Worm (Caenorhabditis elegans) whole organism, early embryonic: ENCODE results near the gene nkcc-1.

Experiments
- B0310.2 ChIP-seq: sonication (generic microtip); optimal IDR thresholded peaks from 2 replicates; lab custom pipeline; 2016; ENCODE audit warnings: mild to moderate bottlenecking, missing genetic modification characterization, missing compliant biosample characterization
- F13C5.2 ChIP-seq: sonication (generic microtip); optimal IDR thresholded peaks from 2 replicates; lab custom pipeline; 2017; ENCODE audit warnings: mild to moderate bottlenecking, missing genetic modification characterization, inconsistent platforms, missing compliant biosample characterization
- aly-1 ChIP-seq: sonication (generic microtip); optimal IDR thresholded peaks from 2 replicates; lab custom pipeline; 2016; ENCODE audit warnings: missing genetic modification characterization, missing compliant biosample characterization
- ama-1 ChIP-seq: fragments of 150-350 bp; optimal IDR thresholded peaks from 2 replicates; lab custom pipeline; 2014
- ceh-13 ChIP-seq: fragments of 200-800 bp; sonication (Bioruptor generic); optimal IDR thresholded peaks from 2 replicates; lab custom pipeline; 2018; ENCODE audit warnings: mild to moderate bottlenecking, missing genetic modification characterization, missing compliant biosample characterization
- ceh-36 ChIP-seq: sonication (generic microtip); optimal IDR thresholded peaks from 2 replicates; lab custom pipeline; 2016; ENCODE audit warnings: missing genetic modification characterization, inconsistent platforms, missing compliant biosample characterization
- ets-7 ChIP-seq: sonication (generic microtip); optimal IDR thresholded peaks from 2 replicates; lab custom pipeline; 2016; ENCODE audit warnings: missing genotype, missing genetic modification characterization, missing compliant biosample characterization
- flt-1 ChIP-seq: fragments of 200-800 bp; sonication (Bioruptor generic); IDR thresholded peaks from 2 replicates; pipeline ENCODE4 v1.3.6; 2022; ENCODE audit warnings: missing genetic modification characterization, missing compliant biosample characterization
- hmbx-1 ChIP-seq: sonication (generic microtip); optimal IDR thresholded peaks from 2 replicates; lab custom pipeline; 2016; ENCODE audit warnings: mild to moderate bottlenecking, missing genetic modification characterization, missing compliant biosample characterization
- hmg-4 ChIP-seq: fragments of 200-800 bp; sonication (Bioruptor generic); optimal IDR thresholded peaks from 2 replicates; lab custom pipeline; 2018; ENCODE audit warnings: mild to moderate bottlenecking, missing genetic modification characterization, missing compliant biosample characterization
- hnd-1 ChIP-seq: sonication (generic microtip); optimal IDR thresholded peaks from 2 replicates; lab custom pipeline; 2016; ENCODE audit warnings: missing genetic modification characterization, missing compliant biosample characterization
- pes-1 ChIP-seq: fragments of 200-800 bp; sonication (Bioruptor generic); IDR thresholded peaks from 2 replicates; pipeline ENCODE4 v1.3.6; 2022; ENCODE audit warnings: missing genetic modification reagents, missing genetic modification characterization, missing compliant biosample characterization
- scrt-1 ChIP-seq: fragments of 200-800 bp; sonication (Bioruptor generic); IDR thresholded peaks from 2 replicates; pipeline ENCODE4 v1.3.6; 2022; ENCODE audit warnings: missing genetic modification characterization, missing compliant biosample characterization
- sea-1 ChIP-seq: fragments of 200-800 bp; sonication (Bioruptor generic); conservative IDR thresholded peaks from 2 replicates; pipeline ENCODE4 v1.3.6; 2022; ENCODE audit warnings: missing genetic modification characterization, missing compliant biosample characterization
- tbx-11 ChIP-seq: fragments of 200-800 bp; sonication (Bioruptor generic); IDR thresholded peaks from 2 replicates; pipeline ENCODE4 v1.3.6; 2022; ENCODE audit warnings: missing genetic modification characterization, missing compliant biosample characterization
- tbx-37 ChIP-seq: fragments of 200-800 bp; sonication (Bioruptor generic); conservative IDR thresholded peaks from 2 replicates; pipeline ENCODE4 v1.3.6; 2022; ENCODE audit warnings: missing genetic modification reagents, missing genetic modification characterization, missing compliant biosample characterization
- tra-4 ChIP-seq: sonication (generic microtip); optimal IDR thresholded peaks from 2 replicates; lab custom pipeline; 2017; ENCODE audit warnings: missing genetic modification characterization, missing compliant biosample characterization

Gene nkcc-1

ce11 chrIV:14153261-14153660 lies 29.4 kb upstream of the nkcc-1 start, which contains the start of gene oac-38:
Gene oac-38, minus strand, starts transcription at chrIV:14153361.
- TF ChIP-seq ama-1 (no peak), ceh-36 (tag; lab: Kevin White, UChicago) (no peak), scrt-1 (GFP tag; lab: Robert Waterston, UW) (no peak), pes-1 (GFP tag; lab: Robert Waterston, UW) (no peak), hmbx-1 (tag; lab: Kevin White, UChicago) (no peak), B0310.2 (tag; lab: Kevin White, UChicago) (no peak), tbx-11 (GFP tag; lab: Robert Waterston, UW) (no peak), tbx-37 (GFP tag; lab: Robert Waterston, UW) (no peak)

- no peak for TF ChIP-seq flt-1
- no peak for TF ChIP-seq ceh-13
- TF ChIP-seq ceh-36 (tag; lab: Kevin White, UChicago): no peak
- TF ChIP-seq tbx-37 (GFP tag; lab: Robert Waterston, UW): no peak
- TF ChIP-seq ama-1: no peak
- no peak for TF ChIP-seq tbx-11 (GFP tag; lab: Robert Waterston, UW)
- no peak for TF ChIP-seq tra-4 (tag; lab: Kevin White, UChicago)
- TF ChIP-seq B0310.2 (tag; lab: Kevin White, UChicago): no peak
- TF ChIP-seq aly-1 (tag; lab: Kevin White, UChicago): no peak
- no peak for TF ChIP-seq scrt-1 (GFP tag; lab: Robert Waterston, UW)
Measured at ce11 chrIV:14145594-14145993, 21.7 kb upstream of the nkcc-1 start, which contains the start of gene oac-37. Gene oac-37, plus strand, starts transcription at chrIV:14145894.

- TF ChIP-seq hmg-4 (GFP tag; lab: Kevin White, UChicago) (no peak), hmbx-1 (tag; lab: Kevin White, UChicago) (no peak)
Measured at ce11 chrIV:14143042-14143441, 19.2 kb upstream of the nkcc-1 start.

- no peak for TF ChIP-seq tra-4 (tag; lab: Kevin White, UChicago)
- TF ChIP-seq flt-1: no peak
Measured at ce11 chrIV:14137063-14137462, 13.2 kb upstream of the nkcc-1 start, which contains the start of gene srz-31. Gene srz-31, plus strand, starts transcription at chrIV:14137363.

- no peak for TF ChIP-seq hmbx-1 (tag; lab: Kevin White, UChicago)
- TF ChIP-seq pes-1 (GFP tag; lab: Robert Waterston, UW): no peak
- TF ChIP-seq F13C5.2 (tag; lab: Kevin White, UChicago): no peak
- no peak for TF ChIP-seq tra-4 (tag; lab: Kevin White, UChicago)
- TF ChIP-seq hmg-4 (GFP tag; lab: Kevin White, UChicago): no peak
- TF ChIP-seq ceh-36 (tag; lab: Kevin White, UChicago): no peak
- no peak for TF ChIP-seq hnd-1 (tag; lab: Kevin White, UChicago)
- no peak for TF ChIP-seq tbx-11 (GFP tag; lab: Robert Waterston, UW)
- no peak for TF ChIP-seq sea-1
- TF ChIP-seq flt-1: no peak
- no peak for TF ChIP-seq ets-7 (tag; lab: Kevin White, UChicago)
- no peak for TF ChIP-seq scrt-1 (GFP tag; lab: Robert Waterston, UW)
- TF ChIP-seq aly-1 (tag; lab: Kevin White, UChicago): no peak
- no peak for TF ChIP-seq tbx-37 (GFP tag; lab: Robert Waterston, UW)
- no peak for TF ChIP-seq B0310.2 (tag; lab: Kevin White, UChicago)
- TF ChIP-seq ceh-13: no peak
Measured at ce11 chrIV:14133400-14133799, 9.5 kb upstream of the nkcc-1 start.

ce11 chrIV:14131770-14132169 lies 7.9 kb upstream of the nkcc-1 start, which contains the start of gene srz-59:
Gene srz-59, plus strand, starts transcription at chrIV:14132070.
- TF ChIP-seq sea-1 (no peak), F13C5.2 (tag; lab: Kevin White, UChicago) (no peak), ama-1 (no peak), hnd-1 (tag; lab: Kevin White, UChicago) (no peak), tra-4 (tag; lab: Kevin White, UChicago) (no peak), B0310.2 (tag; lab: Kevin White, UChicago) (no peak), ceh-13 (no peak), hmg-4 (GFP tag; lab: Kevin White, UChicago) (no peak), hmbx-1 (tag; lab: Kevin White, UChicago) (no peak), ceh-36 (tag; lab: Kevin White, UChicago) (no peak), scrt-1 (GFP tag; lab: Robert Waterston, UW) (no peak), pes-1 (GFP tag; lab: Robert Waterston, UW) (no peak), tbx-37 (GFP tag; lab: Robert Waterston, UW) (no peak), flt-1 (no peak), tbx-11 (GFP tag; lab: Robert Waterston, UW) (no peak), aly-1 (tag; lab: Kevin White, UChicago) (no peak), ets-7 (tag; lab: Kevin White, UChicago) (no peak)

- TF ChIP-seq hnd-1 (tag; lab: Kevin White, UChicago): no peak
- no peak for TF ChIP-seq flt-1
- no peak for TF ChIP-seq ama-1
- no peak for TF ChIP-seq ets-7 (tag; lab: Kevin White, UChicago)
Measured at ce11 chrIV:14129091-14129490, 5.2 kb upstream of the nkcc-1 start, which contains the start of gene srz-42. Gene srz-42, plus strand, starts transcription at chrIV:14129391.

ce11 chrIV:14127805-14128610 lies 4.2 kb upstream of the nkcc-1 start, which contains the start of gene H12I19.115:
Gene H12I19.115, minus strand, starts transcription at chrIV:14127855.
- no peak for TF ChIP-seq ceh-13
- no peak for TF ChIP-seq B0310.2 (tag; lab: Kevin White, UChicago)
- no peak for TF ChIP-seq hmg-4 (GFP tag; lab: Kevin White, UChicago)
- no peak for TF ChIP-seq scrt-1 (GFP tag; lab: Robert Waterston, UW)
- TF ChIP-seq F13C5.2 (tag; lab: Kevin White, UChicago): peak; percentile 13
